Worm (Caenorhabditis elegans) whole organism, L1 larva: ENCODE results near the gene str-180.

Experiments
- C04F5.9 ChIP-seq: sonication (generic microtip); optimal IDR thresholded peaks from 2 replicates; lab custom pipeline; 2016; ENCODE audit warnings: missing genetic modification characterization, missing compliant biosample characterization
- aha-1 ChIP-seq: fragments of 150-350 bp; optimal IDR thresholded peaks from 2 replicates; lab custom pipeline; 2014; ENCODE audit warnings: missing biosample characterization, missing genetic modification characterization
- ama-1 ChIP-seq: fragments of 150-350 bp; optimal IDR thresholded peaks from 2 replicates; lab custom pipeline; 2014
- ceh-63 ChIP-seq: fragments of 200-800 bp; sonication (Bioruptor generic); optimal IDR thresholded peaks from 2 replicates; lab custom pipeline; 2018; ENCODE audit warnings: mild to moderate bottlenecking, missing genetic modification characterization, missing compliant biosample characterization
- ces-1 ChIP-seq: fragments of 150-350 bp; optimal IDR thresholded peaks from 2 replicates; lab custom pipeline; 2014; ENCODE audit warnings: missing biosample characterization, missing genetic modification reagents, missing genetic modification characterization
- dpl-1 ChIP-seq, 3 experiments: fragments of 150-350 bp in 2 of 3; sonication (generic microtip) in 1 of 3; optimal IDR thresholded peaks; 2 replicates each; lab custom pipeline; 2014 to 2017; ENCODE audit warnings: missing biosample characterization in 3 of 3, missing genetic modification characterization in 3 of 3, missing genetic modification reagents in 3 of 3
- efl-1 ChIP-seq, 4 experiments: fragments of 150-350 bp; optimal IDR thresholded peaks in 3 of 4; peaks in 1 of 4; 1 replicate in 1 of 4; 2 replicates in 3 of 4; lab custom pipeline; 2014; ENCODE audit warnings: missing biosample characterization in 2 of 4, missing genetic modification characterization in 2 of 4, missing genetic modification reagents in 2 of 4
- efl-3 ChIP-seq: fragments of 200-800 bp; sonication (Bioruptor generic); optimal IDR thresholded peaks from 2 replicates; lab custom pipeline; 2018; ENCODE audit warnings: mild to moderate bottlenecking, missing genetic modification characterization, missing compliant biosample characterization
- egl-13 ChIP-seq: sonication (generic microtip); optimal IDR thresholded peaks from 2 replicates; lab custom pipeline; 2016; ENCODE audit warnings: missing genotype, missing genetic modification reagents, missing genetic modification characterization, missing compliant biosample characterization
- grh-1 ChIP-seq: fragments of 200-800 bp; sonication (Bioruptor generic); IDR thresholded peaks from 2 replicates; pipeline ENCODE4 v1.3.6; 2022; ENCODE audit warnings: missing genetic modification reagents, missing genetic modification characterization, missing compliant biosample characterization
- hlh-17 ChIP-seq: fragments of 200-800 bp; sonication (Bioruptor generic); optimal IDR thresholded peaks from 2 replicates; lab custom pipeline; 2018; ENCODE audit warnings: missing genetic modification characterization, mild to moderate bottlenecking, missing compliant biosample characterization, moderate library complexity, borderline replicate concordance
- irx-1 ChIP-seq: sonication (generic microtip); optimal IDR thresholded peaks from 2 replicates; lab custom pipeline; 2016; ENCODE audit warnings: missing genetic modification characterization, missing compliant biosample characterization
- isw-1 ChIP-seq: fragments of 200-800 bp; sonication (Bioruptor generic); IDR thresholded peaks from 2 replicates; pipeline ENCODE4 v1.3.6; 2022; ENCODE audit warnings: missing genetic modification characterization, missing compliant biosample characterization
- jun-1 ChIP-seq: fragments of 150-350 bp; optimal IDR thresholded peaks from 2 replicates; lab custom pipeline; 2014; ENCODE audit warnings: missing biosample characterization, missing genetic modification reagents, missing genetic modification characterization
- lin-14 ChIP-seq: fragments of 200-800 bp; sonication (Bioruptor generic); optimal IDR thresholded peaks from 2 replicates; lab custom pipeline; 2018; ENCODE audit warnings: mild to moderate bottlenecking, missing genetic modification characterization, moderate library complexity, missing compliant biosample characterization
- lin-15B ChIP-seq: fragments of 150-350 bp; sonication (generic microtip); optimal IDR thresholded peaks from 3 replicates; lab custom pipeline; 2014; ENCODE audit warnings: missing biosample characterization, missing genetic modification characterization
- lin-35 ChIP-seq, 2 experiments: fragments of 150-350 bp; optimal IDR thresholded peaks; 2 replicates each; lab custom pipeline; 2014; ENCODE audit warnings: missing biosample characterization in 2 of 2, missing genetic modification characterization in 2 of 2, missing genetic modification reagents in 2 of 2
- lsy-2 ChIP-seq, 2 experiments: fragments of 150-350 bp; optimal IDR thresholded peaks; 2 replicates each; lab custom pipeline; 2014; ENCODE audit warnings: missing biosample characterization in 2 of 2, missing genetic modification characterization in 2 of 2
- mdl-1 ChIP-seq, 2 experiments: fragments of 150-350 bp; optimal IDR thresholded peaks; 2 replicates each; lab custom pipeline; 2014 to 2017; ENCODE audit warnings: missing biosample characterization in 2 of 2, missing genetic modification characterization in 2 of 2, inconsistent platforms in 1 of 2
- mef-2 ChIP-seq: fragments of 150-350 bp; optimal IDR thresholded peaks from 2 replicates; lab custom pipeline; 2014; ENCODE audit warnings: missing biosample characterization, missing genetic modification characterization
- mep-1 ChIP-seq: fragments of 150-350 bp; optimal IDR thresholded peaks from 2 replicates; lab custom pipeline; 2014; ENCODE audit warnings: missing biosample characterization, missing genetic modification characterization
- nhr-19 ChIP-seq: fragments of 200-800 bp; sonication (Bioruptor generic); conservative IDR thresholded peaks from 2 replicates; pipeline ENCODE4 v1.3.6; 2022; ENCODE audit warnings: missing genetic modification characterization, missing compliant biosample characterization
- nhr-20 ChIP-seq: sonication (generic microtip); optimal IDR thresholded peaks from 2 replicates; lab custom pipeline; 2016; ENCODE audit warnings: mild to moderate bottlenecking, missing genetic modification characterization, missing compliant biosample characterization
- nhr-237 ChIP-seq: fragments of 150-350 bp; optimal IDR thresholded peaks from 2 replicates; lab custom pipeline; 2014; ENCODE audit warnings: missing biosample characterization, missing genetic modification characterization
- nhr-28 ChIP-seq: fragments of 150-350 bp; optimal IDR thresholded peaks from 2 replicates; lab custom pipeline; 2014; ENCODE audit warnings: missing biosample characterization, missing genetic modification characterization
- nhr-47 ChIP-seq: sonication (generic microtip); optimal IDR thresholded peaks from 2 replicates; lab custom pipeline; 2016; ENCODE audit warnings: mild to moderate bottlenecking, missing genetic modification characterization, moderate library complexity, missing compliant biosample characterization
- nhr-71 ChIP-seq: sonication (generic microtip); optimal IDR thresholded peaks from 2 replicates; lab custom pipeline; 2016; ENCODE audit warnings: mild to moderate bottlenecking, missing genetic modification characterization, moderate library complexity, missing compliant biosample characterization
- nhr-77 ChIP-seq: fragments of 150-350 bp; optimal IDR thresholded peaks from 2 replicates; lab custom pipeline; 2014; ENCODE audit warnings: missing biosample characterization, missing genetic modification characterization
- nhr-84 ChIP-seq: sonication (generic microtip); optimal IDR thresholded peaks from 2 replicates; lab custom pipeline; 2017; ENCODE audit warnings: missing biosample characterization, missing genetic modification characterization
- nhr-85 ChIP-seq: sonication (generic microtip); peaks from one replicate; lab custom pipeline; 2016; ENCODE audit warnings: missing genetic modification characterization, inconsistent platforms, missing compliant biosample characterization
- nhr-90 ChIP-seq: sonication (generic microtip); optimal IDR thresholded peaks from 2 replicates; lab custom pipeline; 2016; ENCODE audit warnings: mild to moderate bottlenecking, missing genetic modification characterization, missing compliant biosample characterization; ENCODE audit not compliant: poor library complexity
- pag-3 ChIP-seq: sonication (generic microtip); optimal IDR thresholded peaks from 2 replicates; lab custom pipeline; 2017; ENCODE audit warnings: missing genetic modification characterization, mild to moderate bottlenecking, missing compliant biosample characterization, antibody characterized with exemption, borderline replicate concordance; ENCODE audit not compliant: insufficient read depth
- pax-3 ChIP-seq: fragments of 200-800 bp; sonication (Bioruptor generic); optimal IDR thresholded peaks from 2 replicates; lab custom pipeline; 2018; ENCODE audit warnings: mild to moderate bottlenecking, missing genetic modification characterization, moderate library complexity, missing compliant biosample characterization
- skn-1 ChIP-seq: fragments of 150-350 bp; optimal IDR thresholded peaks from 2 replicates; lab custom pipeline; 2014; ENCODE audit warnings: missing biosample characterization, missing genetic modification characterization
- snpc-4 ChIP-seq: fragments of 150-350 bp; optimal IDR thresholded peaks from 2 replicates; lab custom pipeline; 2014; ENCODE audit warnings: missing biosample characterization, missing genetic modification characterization
- snu-23 ChIP-seq: sonication (generic microtip); optimal IDR thresholded peaks from 2 replicates; lab custom pipeline; 2016; ENCODE audit warnings: missing genetic modification characterization, missing compliant biosample characterization
- sup-37 ChIP-seq: fragments of 200-800 bp; sonication (Bioruptor generic); optimal IDR thresholded peaks from 2 replicates; lab custom pipeline; 2018; ENCODE audit warnings: mild to moderate bottlenecking, missing genetic modification characterization, missing compliant biosample characterization
- swsn-7 ChIP-seq: sonication (generic microtip); optimal IDR thresholded peaks from 2 replicates; lab custom pipeline; 2016; ENCODE audit warnings: missing genetic modification characterization, missing compliant biosample characterization
- unc-30 ChIP-seq: sonication (generic microtip); optimal IDR thresholded peaks from 2 replicates; lab custom pipeline; 2017; ENCODE audit warnings: missing biosample characterization, missing genetic modification characterization
- unc-62 ChIP-seq: fragments of 150-350 bp; optimal IDR thresholded peaks from 2 replicates; lab custom pipeline; 2014; ENCODE audit warnings: missing biosample characterization, missing genetic modification reagents, missing genetic modification characterization
- unc-86 ChIP-seq: sonication (generic microtip); optimal IDR thresholded peaks from 2 replicates; lab custom pipeline; 2016; ENCODE audit warnings: missing genetic modification characterization, missing compliant biosample characterization
- vab-15 ChIP-seq: sonication (generic microtip); optimal IDR thresholded peaks from 2 replicates; lab custom pipeline; 2017; ENCODE audit warnings: missing genotype, mild to moderate bottlenecking, missing genetic modification characterization, missing compliant biosample characterization
- xbp-1 ChIP-seq: sonication (generic microtip); optimal IDR thresholded peaks from 2 replicates; lab custom pipeline; 2016; ENCODE audit warnings: missing genetic modification characterization, missing compliant biosample characterization
- zag-1 ChIP-seq: fragments of 150-350 bp; optimal IDR thresholded peaks from 2 replicates; lab custom pipeline; 2014; ENCODE audit warnings: missing biosample characterization, missing genetic modification characterization
- zip-4 ChIP-seq: fragments of 200-800 bp; sonication (Bioruptor generic); optimal IDR thresholded peaks from 2 replicates; lab custom pipeline; 2018; ENCODE audit warnings: mild to moderate bottlenecking, missing genetic modification characterization, moderate library complexity, missing compliant biosample characterization

The str-180 gene

ce11 chrV:6668741-6669140, at the start of gene str-180:
str-180 (minus strand) TSS chrV:6668841.
- TF ChIP-seq unc-30 (tag; lab: Kevin White, UChicago), result no peak
- TF ChIP-seq nhr-84, result no peak
- TF ChIP-seq nhr-85 (tag; lab: Kevin White, UChicago), result no peak
- TF ChIP-seq ces-1 (GFP tag; lab: Kevin White, UChicago), result no peak
- no peak for TF ChIP-seq C04F5.9 (tag; lab: Kevin White, UChicago)
- no peak for TF ChIP-seq isw-1
- TF ChIP-seq, all 84 proteins: peak for 0

ce11 chrV:6718232-6718631, 49.6 kb upstream of the str-180 start, which contains the start of gene srg-30:
srg-30 (minus strand) TSS chrV:6718332.
- TF ChIP-seq mep-1 (no peak), vab-15 (tag; lab: Kevin White, UChicago) (no peak), nhr-20 (no peak), unc-86 (tag; lab: Kevin White, UChicago) (no peak), jun-1 (tag; lab: Kevin White, UChicago) (no peak), egl-13 (tag; lab: Kevin White, UChicago) (no peak), nhr-90 (tag; lab: Kevin White, UChicago) (no peak), unc-62 (GFP tag; lab: Kevin White, UChicago) (no peak), nhr-28 (tag; lab: Kevin White, UChicago) (no peak), nhr-237 (no peak), mef-2 (tag; lab: Kevin White, UChicago) (no peak), hlh-17 (GFP tag; lab: Kevin White, UChicago) (no peak), irx-1 (no peak), skn-1 (tag; lab: Kevin White, UChicago) (no peak), mdl-1 (tag; optimal IDR thresholded peaks at IDR 0.05; lab: Kevin White, UChicago) (no peak), nhr-85 (tag; lab: Kevin White, UChicago) (no peak), pax-3 (tag; lab: Kevin White, UChicago) (no peak), nhr-19 (no peak), snu-23 (GFP tag; lab: Kevin White, UChicago) (no peak)

- peak in 1 of 2 experiments; percentile 33 for TF ChIP-seq lin-35 (GFP tag; optimal IDR thresholded peaks at IDR 0.05; lab: Kevin White, UChicago)
- peak; percentile 7 for TF ChIP-seq snu-23 (GFP tag; lab: Kevin White, UChicago)
- TF ChIP-seq nhr-90 (tag; lab: Kevin White, UChicago), result no peak
- TF ChIP-seq lsy-2 (tag; optimal IDR thresholded peaks at IDR 0.05; lab: Kevin White, UChicago), result peak in 1 of 2 experiments; percentile 44
- TF ChIP-seq snpc-4 (tag; lab: Kevin White, UChicago), result no peak
- peak in 1 of 3 experiments; percentile 24 for TF ChIP-seq dpl-1 (GFP tag; optimal IDR thresholded peaks at IDR 0.05; lab: Kevin White, UChicago)
- no peak for TF ChIP-seq pax-3 (tag; lab: Kevin White, UChicago)
- TF ChIP-seq unc-86 (tag; lab: Kevin White, UChicago), result no peak
- TF ChIP-seq nhr-237, result no peak
- TF ChIP-seq lin-15B (tag; lab: Kevin White, UChicago), result peak; percentile 20
- peak in 1 of 2 experiments; percentile 6 for TF ChIP-seq efl-1 (optimal IDR thresholded peaks at IDR 0.05; lab: Kevin White, UChicago)
- TF ChIP-seq efl-1 (GFP tag; optimal IDR thresholded peaks at IDR 0.05 in 1 of 2; lab: Kevin White, UChicago), result peak; percentile 4 to 66
- no peak for TF ChIP-seq efl-3 (GFP tag; lab: Kevin White, UChicago)
These were observed 41.8 kb upstream of the str-180 start, which contains the start of gene sna-1 for ce11 chrV:6710462-6710861. sna-1 (minus strand) TSS chrV:6710679.

ce11 chrV:6709050-6709683, 40.5 kb upstream of the str-180 start, which contains the start of gene dlst-1:
dlst-1 (minus strand) TSS chrV:6709101.
- TF ChIP-seq pag-3 (tag; lab: Kevin White, UChicago) (no peak), nhr-47 (tag; lab: Kevin White, UChicago) (peak; percentile 68), mep-1 (no peak), nhr-77 (tag; lab: Kevin White, UChicago) (no peak), zip-4 (GFP tag; lab: Kevin White, UChicago) (no peak), xbp-1 (tag; lab: Kevin White, UChicago) (peak; percentile 72), vab-15 (tag; lab: Kevin White, UChicago) (no peak), nhr-19 (peak; percentile 45), sup-37 (GFP tag; lab: Kevin White, UChicago) (no peak), unc-86 (tag; lab: Kevin White, UChicago) (peak; percentile 36), aha-1 (no peak), grh-1 (GFP tag; lab: Robert Waterston, UW) (peak; percentile 44), nhr-71 (tag; lab: Kevin White, UChicago) (peak; percentile 66), lin-35 (GFP tag; optimal IDR thresholded peaks at IDR 0.05; lab: Kevin White, UChicago) (peak in 1 of 2 experiments; percentile 17), ceh-63 (GFP tag; lab: Kevin White, UChicago) (no peak), swsn-7 (tag; lab: Kevin White, UChicago) (peak; percentile 65), lin-14 (GFP tag; lab: Kevin White, UChicago) (peak; percentile 54), zag-1 (tag; lab: Kevin White, UChicago) (no peak), mef-2 (tag; lab: Kevin White, UChicago) (no peak), ama-1 (lab: Kevin White, UChicago) (peak; percentile 27)
